Worm (Caenorhabditis elegans) whole organism, L4/young adult: ENCODE results near the gene odr-8.
"Not testable (repeated sequence)": the region's sequence is repeated elsewhere in the genome, so short reads cannot be mapped to it uniquely, and the experiment has no call there.

ENCODE experiments used
- W03F9.2 ChIP-seq: fragments of 150-350 bp; optimal IDR thresholded peaks from 2 replicates; lab custom pipeline; 2014; ENCODE audit warnings: missing biosample characterization, missing genetic modification characterization
- him-1 ChIP-seq: sonication (generic microtip); optimal IDR thresholded peaks from 2 replicates; lab custom pipeline; 2016; ENCODE audit warnings: missing genotype, missing genetic modification reagents, missing genetic modification characterization, missing compliant biosample characterization

- TF ChIP-seq him-1, W03F9.2 (tag; lab: Kevin White, UChicago): not testable (repeated sequence)
Measured at ce11 chrIV:6598740-6599139, 16.2 kb upstream of the odr-8 start, which contains the start of gene nspb-5.
